Worm (Caenorhabditis elegans): ENCODE data around the gene srh-283.

The srh-283 gene

DNA sequence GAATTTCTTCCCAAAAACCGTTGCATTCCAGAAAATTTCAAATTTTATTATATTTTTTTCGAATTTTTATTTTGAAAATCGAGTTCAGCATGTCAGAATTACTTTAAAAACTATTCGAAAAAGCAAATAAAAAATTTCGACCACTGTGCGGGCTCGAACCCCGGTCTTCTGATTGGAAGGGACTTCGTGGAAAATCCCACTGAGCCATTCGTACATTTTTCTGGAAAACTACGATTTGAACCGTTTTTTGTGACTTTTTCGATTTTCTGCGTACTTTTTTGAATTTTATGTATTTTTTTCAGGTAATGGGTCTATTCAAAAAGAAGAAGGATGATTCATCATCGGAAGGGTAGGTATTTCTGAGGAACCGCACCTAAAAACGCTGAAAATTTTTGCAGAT is 9.6 kb upstream of the srh-283 start, which contains the start of gene pgp-9:
pgp-9 (plus strand) TSS at position 301 of the 400 bp plus-strand sequence.
- TF ChIP-seq W03F9.2 (tag; optimal IDR thresholded peaks at IDR 0.05) (no peak), him-1 (tag; optimal IDR thresholded peaks at IDR 0.05) (no peak), dao-5 (tag; optimal IDR thresholded peaks at IDR 0.05) (no peak)

DNA sequence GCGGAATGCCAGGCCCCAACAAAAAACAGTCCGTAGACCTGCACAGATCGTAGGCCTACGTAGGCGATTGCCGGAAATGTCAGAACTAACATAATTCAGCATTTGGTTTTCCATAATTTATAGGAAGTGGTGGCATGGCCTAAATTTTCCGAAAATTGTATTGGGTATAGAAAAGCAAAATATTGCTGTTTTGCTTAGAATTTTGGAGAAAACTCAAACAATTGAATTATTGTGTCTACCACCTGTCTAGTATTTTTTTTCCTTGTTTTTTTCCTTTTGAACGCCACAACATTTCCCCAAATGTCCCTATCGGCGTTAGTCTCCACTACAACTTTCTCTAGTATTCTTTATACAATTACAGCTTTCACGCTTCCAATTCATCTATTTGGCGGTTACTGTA is 2.1 kb downstream of the srh-283 start, which contains the start of gene srh-284:
srh-284 (plus strand) TSS at position 301 of the 400 bp plus-strand sequence.
- TF ChIP-seq W03F9.2 (tag; optimal IDR thresholded peaks at IDR 0.05) = no peak
- TF ChIP-seq dao-5 (tag; optimal IDR thresholded peaks at IDR 0.05) = no peak
- TF ChIP-seq him-1 (tag; optimal IDR thresholded peaks at IDR 0.05) = no peak

DNA sequence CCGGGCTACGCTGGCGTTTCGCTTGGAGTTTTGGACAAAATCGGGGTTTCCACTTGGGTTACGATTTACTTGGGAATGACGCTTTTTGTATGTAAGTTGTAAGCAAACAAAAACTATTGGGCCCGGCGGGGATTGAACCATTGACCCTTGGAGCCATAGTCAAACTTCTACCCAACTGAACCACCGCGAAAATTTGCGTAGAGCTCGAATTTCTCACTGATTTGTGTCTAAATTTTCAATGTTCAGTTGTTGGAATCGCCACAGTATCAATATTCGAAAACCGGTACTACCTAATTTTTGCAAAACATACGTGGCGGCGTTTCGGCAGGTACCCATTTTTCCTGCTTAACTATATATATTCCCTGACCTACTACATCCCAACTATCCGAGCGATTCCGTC is 2.6 kb downstream of the srh-283 start:
- no peak for TF ChIP-seq him-1 (tag; optimal IDR thresholded peaks at IDR 0.05)
- no peak for TF ChIP-seq dao-5 (tag; optimal IDR thresholded peaks at IDR 0.05)
- no peak for TF ChIP-seq W03F9.2 (tag; optimal IDR thresholded peaks at IDR 0.05)

DNA sequence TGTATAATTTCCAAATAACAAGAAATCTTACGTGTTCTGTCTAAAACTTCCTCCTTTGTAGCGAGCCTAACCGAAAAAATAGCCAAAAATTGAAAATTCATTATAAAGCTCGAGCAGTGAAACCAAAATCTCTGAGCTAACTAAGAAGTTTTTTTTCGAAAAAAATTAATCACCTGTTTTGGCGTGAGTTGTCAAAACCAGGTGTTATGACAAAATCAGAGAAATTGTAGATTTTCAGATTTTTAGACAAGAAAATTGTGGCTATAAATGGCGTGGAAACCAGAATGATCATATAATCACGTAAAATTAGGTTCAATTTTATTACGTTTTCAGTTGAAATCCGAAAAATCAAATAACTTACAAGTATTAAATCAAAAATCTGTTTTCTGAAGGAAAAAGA is 8.0 kb downstream of the srh-283 start, which contains the start of gene sre-21:
sre-21 (minus strand) TSS at position 101 of the 400 bp plus-strand sequence.
- TF ChIP-seq him-1 (tag; optimal IDR thresholded peaks at IDR 0.05) (no peak), W03F9.2 (tag; optimal IDR thresholded peaks at IDR 0.05) (no peak), dao-5 (tag; optimal IDR thresholded peaks at IDR 0.05) (no peak)

DNA sequence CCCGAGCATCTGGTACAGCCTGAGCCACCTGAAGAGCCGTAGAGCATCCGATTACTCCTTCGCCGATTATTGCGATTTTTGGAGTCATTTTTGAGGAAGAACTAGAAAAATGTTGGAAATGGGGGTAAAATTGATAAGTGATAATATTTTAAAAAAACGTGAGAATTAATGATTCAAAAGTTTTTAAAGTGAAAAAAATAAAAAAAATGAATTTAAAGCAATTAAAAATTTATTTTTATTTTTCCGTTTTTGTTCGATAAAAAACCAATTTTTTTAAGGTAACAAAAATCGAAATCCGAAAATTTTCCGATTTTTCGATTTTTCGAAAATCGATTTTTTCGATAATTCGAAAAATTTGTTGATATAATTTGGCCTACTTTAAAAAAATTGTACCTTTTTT is 12.0 kb downstream of the srh-283 start, which contains the start of gene ddo-1:
ddo-1 (minus strand) TSS at position 101 of the 400 bp plus-strand sequence.
- TF ChIP-seq W03F9.2 (tag; optimal IDR thresholded peaks at IDR 0.05) (no peak), him-1 (tag; optimal IDR thresholded peaks at IDR 0.05) (no peak), dao-5 (tag; optimal IDR thresholded peaks at IDR 0.05) (no peak)

DNA sequence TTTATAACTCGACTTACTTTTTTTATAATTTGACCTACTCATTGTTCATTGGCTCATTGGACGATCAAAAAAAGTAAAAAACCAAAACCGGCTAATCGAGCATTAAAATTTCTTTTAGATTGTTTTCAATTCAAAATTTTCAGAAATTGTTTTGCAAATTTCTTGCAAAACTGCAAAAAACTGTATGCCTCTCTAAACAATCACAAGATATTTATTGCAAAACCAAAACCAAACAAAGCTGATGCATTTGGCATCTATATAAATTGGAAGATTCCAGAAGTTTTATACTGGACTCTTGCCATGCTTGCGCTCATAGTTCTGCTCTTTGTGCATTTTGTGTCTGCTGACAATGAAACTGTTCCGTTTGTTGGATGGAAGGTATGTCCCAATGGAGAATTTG is 12.5 kb downstream of the srh-283 start, which contains the start of gene C47A10.12:
C47A10.12 (plus strand) TSS at position 301 of the 400 bp plus-strand sequence.
- TF ChIP-seq W03F9.2 (tag; optimal IDR thresholded peaks at IDR 0.05) (no peak), him-1 (tag; optimal IDR thresholded peaks at IDR 0.05) (no peak), dao-5 (tag; optimal IDR thresholded peaks at IDR 0.05) (no peak)

DNA sequence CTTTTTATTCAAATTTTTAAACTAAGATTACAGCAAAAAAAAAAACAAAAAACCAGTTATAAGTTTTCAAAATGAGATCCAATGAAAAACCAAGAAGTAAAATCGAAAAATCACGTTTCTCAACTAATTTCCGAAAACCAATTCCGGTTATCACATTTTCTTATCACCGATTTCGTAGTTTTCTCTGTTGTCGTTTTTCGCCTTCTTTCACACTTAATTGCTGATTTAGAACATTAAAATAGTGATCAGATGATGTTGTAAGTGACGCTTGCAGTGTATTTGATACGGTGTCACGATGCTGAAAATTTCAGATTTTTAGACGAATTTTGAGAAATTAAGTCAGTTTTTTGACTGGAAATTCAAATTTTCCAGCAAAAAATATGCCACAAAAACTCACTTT is 15.1 kb downstream of the srh-283 start:
- TF ChIP-seq dao-5 (tag; optimal IDR thresholded peaks at IDR 0.05) = no peak
- no peak for TF ChIP-seq W03F9.2 (tag; optimal IDR thresholded peaks at IDR 0.05)
- TF ChIP-seq him-1 (tag; optimal IDR thresholded peaks at IDR 0.05) = no peak

DNA sequence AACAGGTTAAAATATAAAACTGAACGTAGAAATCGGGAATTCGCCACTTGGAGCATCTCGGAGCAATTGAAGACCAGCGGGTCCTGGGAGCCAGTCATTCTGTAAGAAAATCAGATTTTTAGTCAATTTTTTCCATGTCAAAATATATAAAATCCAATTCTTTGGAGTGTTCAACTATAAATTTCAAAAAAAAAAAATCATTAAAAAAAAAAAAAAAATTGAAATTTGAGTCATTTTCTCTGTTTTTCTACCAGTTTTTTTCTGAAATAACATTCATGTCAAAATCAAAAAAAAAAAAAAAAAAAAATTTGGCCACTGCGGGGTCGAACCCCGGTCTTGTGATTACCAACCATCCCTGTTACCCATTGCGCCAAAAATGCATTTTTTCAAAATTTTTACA is 18.4 kb downstream of the srh-283 start, which contains the start of gene srab-12:
srab-12 (minus strand) TSS at position 101 of the 400 bp plus-strand sequence.
- TF ChIP-seq W03F9.2 (tag; optimal IDR thresholded peaks at IDR 0.05) (no peak), him-1 (tag; optimal IDR thresholded peaks at IDR 0.05) (no peak), dao-5 (tag; optimal IDR thresholded peaks at IDR 0.05) (no peak)

DNA sequence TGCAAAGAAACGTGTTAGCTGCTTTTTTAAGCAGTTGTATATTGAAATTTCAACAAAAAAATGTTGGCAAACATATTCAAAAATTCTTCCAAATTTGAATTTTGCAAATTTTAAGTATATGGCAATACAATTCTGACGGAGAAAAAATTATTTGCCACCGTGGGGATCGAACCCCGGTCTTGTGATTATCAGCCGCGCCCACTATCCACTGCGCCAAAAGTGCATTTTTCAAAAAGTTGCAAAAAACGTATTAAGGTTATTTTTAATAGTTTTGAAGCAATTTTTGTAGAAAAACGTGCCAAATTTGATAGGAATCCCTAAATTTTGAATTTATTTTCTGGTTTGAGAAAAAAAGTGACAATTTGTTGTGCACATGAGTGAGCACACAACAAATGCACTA is 19.2 kb downstream of the srh-283 start:
- TF ChIP-seq dao-5 (tag; optimal IDR thresholded peaks at IDR 0.05) (no peak), W03F9.2 (tag; optimal IDR thresholded peaks at IDR 0.05) (no peak)

DNA sequence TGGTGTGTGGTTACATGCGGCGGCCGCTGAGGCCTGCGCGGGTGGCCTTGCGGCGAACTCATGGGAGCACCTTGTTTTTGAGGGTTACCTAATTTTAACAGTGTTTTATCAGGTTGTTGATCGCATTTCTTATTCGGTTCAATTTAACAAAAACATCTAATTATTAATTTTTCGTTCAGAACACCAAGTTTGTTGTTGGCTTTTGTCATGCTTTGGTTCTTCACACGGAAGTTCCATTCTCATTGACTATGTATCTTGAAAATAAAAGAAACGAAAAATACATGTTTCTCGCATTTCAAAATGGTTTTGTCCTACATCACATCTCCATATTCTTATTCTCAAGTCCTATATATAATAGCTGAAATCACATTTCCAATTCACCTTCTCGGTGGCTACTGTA is 25.0 kb downstream of the srh-283 start, which contains the start of gene srh-290:
srh-290 (plus strand) TSS at position 301 of the 400 bp plus-strand sequence.
- TF ChIP-seq him-1 (tag; optimal IDR thresholded peaks at IDR 0.05) = no peak
- no peak for TF ChIP-seq dao-5 (tag; optimal IDR thresholded peaks at IDR 0.05)
- no peak for TF ChIP-seq W03F9.2 (tag; optimal IDR thresholded peaks at IDR 0.05)

DNA sequence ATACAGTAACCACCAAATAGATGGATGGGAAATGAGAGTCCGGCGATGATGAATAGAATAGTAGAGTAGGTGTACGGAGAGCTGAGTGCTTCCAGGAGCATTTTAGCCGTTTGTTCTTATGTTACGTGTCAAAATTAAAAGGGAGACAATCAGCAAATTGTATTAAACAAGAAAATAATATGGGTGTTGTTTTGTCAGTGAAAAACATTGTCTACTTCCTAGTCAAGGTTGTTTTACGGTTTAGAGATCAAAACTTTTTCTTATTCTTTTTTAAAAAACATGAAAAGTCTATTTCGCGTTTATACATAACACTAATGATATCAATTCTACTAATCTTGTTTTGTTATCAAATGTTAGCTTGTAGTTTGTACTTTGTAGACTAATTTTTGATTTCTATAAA is 28.8 kb downstream of the srh-283 start, which contains the start of gene srh-289:
srh-289 (minus strand) TSS at position 101 of the 400 bp plus-strand sequence.
- TF ChIP-seq dao-5 (tag; optimal IDR thresholded peaks at IDR 0.05) (no peak), W03F9.2 (tag; optimal IDR thresholded peaks at IDR 0.05) (no peak), him-1 (tag; optimal IDR thresholded peaks at IDR 0.05) (no peak)

DNA sequence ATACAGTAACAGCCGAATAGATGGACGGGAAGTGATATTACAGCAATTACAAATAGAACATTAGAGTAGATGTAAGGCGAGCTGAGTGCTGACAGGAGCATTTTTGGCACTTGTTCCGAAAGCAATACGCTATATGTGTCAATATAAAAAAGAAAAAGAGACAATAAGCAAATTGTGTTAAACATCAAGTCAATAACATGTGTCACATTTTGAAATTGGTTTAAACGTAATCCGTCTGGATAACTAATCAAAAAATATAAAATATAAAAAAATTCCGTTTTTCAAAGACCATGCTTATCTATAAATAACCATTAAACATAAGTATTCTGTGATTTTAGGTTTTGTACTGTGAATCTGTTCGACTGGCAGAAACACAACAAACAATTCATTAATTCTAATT is 30.5 kb downstream of the srh-283 start, which contains the start of gene srh-288:
srh-288 (minus strand) TSS at position 101 of the 400 bp plus-strand sequence.
- TF ChIP-seq him-1 (tag; optimal IDR thresholded peaks at IDR 0.05) = no peak
- no peak for TF ChIP-seq dao-5 (tag; optimal IDR thresholded peaks at IDR 0.05)
- TF ChIP-seq W03F9.2 (tag; optimal IDR thresholded peaks at IDR 0.05) = no peak

DNA sequence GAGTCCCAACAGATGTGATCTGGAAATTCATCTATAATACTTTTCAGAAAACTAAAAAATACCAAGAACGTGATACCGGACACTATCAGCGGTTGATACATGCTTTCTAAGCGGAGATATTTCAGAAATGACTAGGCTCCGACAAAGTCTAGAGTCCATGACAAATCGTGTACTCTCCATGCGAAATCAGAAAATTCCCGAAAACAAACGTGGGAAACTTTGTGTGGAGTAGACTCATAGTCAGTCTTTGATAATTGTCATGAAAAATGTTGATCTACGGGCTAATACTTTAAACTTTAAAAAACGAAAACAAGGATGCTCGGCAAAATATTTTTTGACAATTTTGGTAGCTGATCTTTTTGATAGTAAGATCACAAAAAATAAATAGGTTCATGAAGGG is 33.6 kb downstream of the srh-283 start, which contains the start of gene srx-18:
srx-18 (minus strand) TSS at position 101 of the 400 bp plus-strand sequence.
- TF ChIP-seq dao-5 (tag; optimal IDR thresholded peaks at IDR 0.05) (no peak), him-1 (tag; optimal IDR thresholded peaks at IDR 0.05) (no peak), W03F9.2 (tag; optimal IDR thresholded peaks at IDR 0.05) (no peak)

DNA sequence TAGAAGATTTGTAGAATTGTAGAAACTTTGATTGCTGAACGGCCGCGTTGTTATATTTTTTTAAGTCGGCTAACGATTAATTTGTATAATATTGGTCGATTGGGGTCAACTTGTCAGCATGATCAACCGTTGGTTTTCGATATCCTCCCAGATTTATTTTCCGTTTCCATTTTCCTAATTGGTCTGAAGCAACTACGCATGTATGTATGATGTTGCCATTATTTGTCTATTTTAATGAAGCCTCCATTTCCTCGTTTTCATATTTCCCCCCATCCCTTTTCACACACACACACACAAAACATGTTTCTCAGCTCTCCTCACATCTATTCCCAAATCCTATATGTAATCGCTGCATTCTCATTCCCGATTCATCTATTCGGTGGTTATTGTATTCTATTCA is 35.4 kb downstream of the srh-283 start, which contains the start of gene srh-287:
srh-287 (plus strand) TSS at position 301 of the 400 bp plus-strand sequence.
- TF ChIP-seq him-1 (tag; optimal IDR thresholded peaks at IDR 0.05) (no peak), W03F9.2 (tag; optimal IDR thresholded peaks at IDR 0.05) (no peak), dao-5 (tag; optimal IDR thresholded peaks at IDR 0.05) (no peak)

DNA sequence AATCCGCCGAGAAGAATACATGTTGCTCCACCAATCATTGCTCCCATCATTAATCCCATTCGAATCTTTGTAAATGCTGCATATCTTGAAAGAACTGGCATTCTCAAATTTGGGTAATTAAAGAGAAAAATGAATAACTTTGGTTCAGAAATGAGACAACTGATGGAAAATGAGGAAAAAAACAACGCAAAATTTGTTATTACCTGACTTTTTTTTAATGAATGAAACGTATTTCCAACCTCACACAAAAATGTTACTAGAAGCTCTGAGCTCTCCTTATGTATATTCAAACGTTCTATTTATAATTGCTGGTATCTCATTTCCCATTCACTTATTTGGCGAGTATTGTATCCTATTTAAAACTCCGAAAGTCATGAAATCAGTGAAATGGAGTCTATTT is 37.4 kb downstream of the srh-283 start, which contains the start of the genes Y94A7B.11 and srh-292:
Y94A7B.11 (minus strand) TSS at position 101 of the 400 bp plus-strand sequence.
srh-292 (plus strand) TSS at position 251 of the 400 bp plus-strand sequence.
- TF ChIP-seq dao-5 (tag; optimal IDR thresholded peaks at IDR 0.05) = no peak
- no peak for TF ChIP-seq W03F9.2 (tag; optimal IDR thresholded peaks at IDR 0.05)
- TF ChIP-seq him-1 (tag; optimal IDR thresholded peaks at IDR 0.05) = no peak

Measured in whole organism, L4/young adult.